Fruit fly (Drosophila melanogaster): ENCODE results near the gene Kots.
A peak's percentile ranks its signal among the peaks of the same experiment; 100 is the strongest.

Kots gene

dm6 chr3R:13914760-13915417 is 49.1 kb downstream of the Kots start (continued):
- TF ChIP-seq row (GFP tag; IDR thresholded peaks at IDR 0.05), result peak; percentile 79
- peak; percentile 74 for TF ChIP-seq grau (tag; optimal IDR thresholded peaks at IDR 0.05)
- peak; percentile 68 for TF ChIP-seq dmrt11E (tag; optimal IDR thresholded peaks at IDR 0.05)
- peak; percentile 71 to 74 for TF ChIP-seq dpn (GFP tag; optimal IDR thresholded peaks at IDR 0.05)
- TF ChIP-seq zen2 (GFP tag; IDR thresholded peaks at IDR 0.05; ENCODE audit: partially characterized antibody), result no peak
- peak; percentile 16 for TF ChIP-seq Ets97D (GFP tag; optimal IDR thresholded peaks at IDR 0.05)
- no peak for TF ChIP-seq Dll (GFP tag; IDR thresholded peaks at IDR 0.05; ENCODE audit: partially characterized antibody)
- peak; percentile 55; the same call in 1 of the 3 replicates for TF ChIP-seq CG3726 (GFP tag; IDR thresholded peaks at IDR 0.05)
- peak; percentile 85 for TF ChIP-seq CG11456 (GFP tag; IDR thresholded peaks at IDR 0.05)
- peak; percentile 35 for TF ChIP-seq NK7.1 (GFP tag; optimal IDR thresholded peaks at IDR 0.05)
- peak; percentile 85 for TF ChIP-seq CG7839 (tag; optimal IDR thresholded peaks at IDR 0.05)
- no peak for TF ChIP-seq YL-1 (GFP tag; optimal IDR thresholded peaks at IDR 0.05)
- 0 out of 2 replicates have a peak, but pooled peaks have one; percentile 17 for TF ChIP-seq gt (GFP tag; IDR thresholded peaks at IDR 0.05)
- no peak for TF ChIP-seq Hr39 (optimal IDR thresholded peaks at IDR 0.05)
- TF ChIP-seq CG32767 (GFP tag; IDR thresholded peaks at IDR 0.05), result peak; percentile 55; the same call in 1 of the 2 replicates
- TF ChIP-seq MTF-1 (GFP tag; optimal IDR thresholded peaks at IDR 0.05; ENCODE audit: borderline replicate concordance), result peak; percentile 47
- peak; percentile 56 for TF ChIP-seq sqz (GFP tag; optimal IDR thresholded peaks at IDR 0.05)
- peak; percentile 80 for TF ChIP-seq tin (GFP tag; optimal IDR thresholded peaks at IDR 0.05)
- peak; percentile 52 for TF ChIP-seq twi (tag; optimal IDR thresholded peaks at IDR 0.05)
- peak; percentile 44 for TF ChIP-seq Bteb2 (GFP tag; optimal IDR thresholded peaks at IDR 0.05)
- TF ChIP-seq CG18764 (GFP tag; optimal IDR thresholded peaks at IDR 0.05), result peak; percentile 54
- TF ChIP-seq CG4617 (GFP tag; optimal IDR thresholded peaks at IDR 0.05; ENCODE audit: borderline replicate concordance), result peak; percentile 31
- TF ChIP-seq CG3163 (GFP tag; optimal IDR thresholded peaks at IDR 0.05), result peak; percentile 42
- peak; percentile 32 for TF ChIP-seq Lhr (GFP tag; optimal IDR thresholded peaks at IDR 0.05)
- TF ChIP-seq CG10654 (GFP tag; optimal IDR thresholded peaks at IDR 0.05), result peak; percentile 57
- peak; percentile 66 for TF ChIP-seq Hsf (GFP tag; optimal IDR thresholded peaks at IDR 0.05)
- no peak for TF ChIP-seq CG7271 (tag; optimal IDR thresholded peaks at IDR 0.05)
- TF ChIP-seq odd (GFP tag; optimal IDR thresholded peaks at IDR 0.05), result peak; percentile 60
- peak; percentile 76 for TF ChIP-seq bab2 (GFP tag; optimal IDR thresholded peaks at IDR 0.05)
- TF ChIP-seq sug (tag; optimal IDR thresholded peaks at IDR 0.05), result peak; percentile 15
- TF ChIP-seq dysf (GFP tag; IDR thresholded peaks at IDR 0.05), result peak; percentile 89
- peak; percentile 55 for TF ChIP-seq CG2875 (GFP tag; optimal IDR thresholded peaks at IDR 0.05)
- TF ChIP-seq caup (GFP tag; optimal IDR thresholded peaks at IDR 0.05; ENCODE audit: severe bottlenecking), result peak; percentile 66
- TF ChIP-seq CG9609 (GFP tag; optimal IDR thresholded peaks at IDR 0.05), result peak; percentile 70
- peak; percentile 70 for TF ChIP-seq nau (GFP tag; optimal IDR thresholded peaks at IDR 0.05)
- TF ChIP-seq CG7987 (GFP tag; optimal IDR thresholded peaks at IDR 0.05), result no peak
- peak; percentile 74 for TF ChIP-seq B-H1 (GFP tag; IDR thresholded peaks at IDR 0.05)
- TF ChIP-seq trem (tag; optimal IDR thresholded peaks at IDR 0.05), result peak; percentile 63
- peak; percentile 84 for TF ChIP-seq zfh1 (GFP tag; IDR thresholded peaks at IDR 0.05)
- TF ChIP-seq CG14014 (GFP tag; IDR thresholded peaks at IDR 0.05), result peak; percentile 77
- no peak for TF ChIP-seq Fer1 (GFP tag; optimal IDR thresholded peaks at IDR 0.05)
- TF ChIP-seq hb (GFP tag; IDR thresholded peaks at IDR 0.05; ENCODE audit: partially characterized antibody), result no peak
- no peak for TF ChIP-seq CG7745 (tag; optimal IDR thresholded peaks at IDR 0.05)
- peak; percentile 75; the same call in 2 of the 3 replicates for TF ChIP-seq Mrtf (GFP tag; IDR thresholded peaks at IDR 0.05)
- TF ChIP-seq chinmo (GFP tag; IDR thresholded peaks at IDR 0.05; ENCODE audit: partially characterized antibody), result 0 out of 4 replicates have a peak, but pooled peaks have one; percentile 62
- TF ChIP-seq Med (GFP tag), result peak; percentile 97
- TF ChIP-seq exex (tag; optimal IDR thresholded peaks at IDR 0.05), result peak; percentile 2
- TF ChIP-seq crp (GFP tag; optimal IDR thresholded peaks at IDR 0.05), result peak in 1 of 2 experiments; percentile 2
- peak; percentile 84 for TF ChIP-seq ems (GFP tag; optimal IDR thresholded peaks at IDR 0.05)
